Worm (Caenorhabditis elegans): ENCODE measurements around the gene npp-22.

ce11 chrV:11682858-11683257 is 50.4 kb downstream of the npp-22 start:
- TF ChIP-seq akir-1 (GFP tag; optimal IDR thresholded peaks at IDR 0.05) (no peak), egrh-3 (GFP tag; IDR thresholded peaks at IDR 0.05) (no peak), pha-4 (tag; optimal IDR thresholded peaks at IDR 0.05) (no peak)

All from whole organism, young adult.